Fruit fly (Drosophila melanogaster): ENCODE data around the gene CG3108.

Gene CG3108

DNA sequence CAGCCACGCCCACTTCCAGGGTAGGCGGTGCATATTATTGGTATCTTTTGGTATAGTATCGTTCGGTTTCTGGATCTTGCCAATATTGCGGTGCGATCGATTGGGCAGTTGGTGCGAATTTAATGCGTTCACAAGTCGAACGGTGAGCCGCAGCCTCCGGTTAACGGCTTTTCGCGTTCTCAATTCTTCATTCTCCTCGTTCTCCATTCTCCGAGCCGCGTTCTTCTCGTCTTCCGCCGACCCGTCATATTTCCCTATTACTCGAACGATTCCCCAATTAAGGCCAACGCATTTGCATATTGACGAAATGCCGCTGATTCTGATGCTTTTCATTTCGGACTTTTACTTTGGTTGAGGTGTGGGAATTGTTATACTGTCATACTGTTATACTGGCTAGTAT lies 4.9 kb downstream of the CG3108 start, which contains the start of gene CG42264:
CG42264 (minus strand) TSS at position 101 of the 400 bp plus-strand sequence.
- TF ChIP-seq toe (GFP tag; optimal IDR thresholded peaks at IDR 0.05), result no peak
- no peak for TF ChIP-seq bab1 (GFP tag; optimal IDR thresholded peaks at IDR 0.05)
- TF ChIP-seq CG11617 (GFP tag; optimal IDR thresholded peaks at IDR 0.05), result no peak
- TF ChIP-seq CG1620 (GFP tag; optimal IDR thresholded peaks at IDR 0.05), result no peak
- no peak for TF ChIP-seq cic (GFP tag; optimal IDR thresholded peaks at IDR 0.05)
- no peak for TF ChIP-seq CG7101 (tag; optimal IDR thresholded peaks at IDR 0.05)
- TF ChIP-seq kay (GFP tag; ENCODE audit: borderline replicate concordance), result no peak
- TF ChIP-seq Mnt (GFP tag; optimal IDR thresholded peaks at IDR 0.05), result no peak
- no peak for TF ChIP-seq Crg-1 (GFP tag; optimal IDR thresholded peaks at IDR 0.05)
- no peak for TF ChIP-seq Hr96 (GFP tag; optimal IDR thresholded peaks at IDR 0.05)
- no peak for TF ChIP-seq CG33017 (tag; optimal IDR thresholded peaks at IDR 0.05)

DNA sequence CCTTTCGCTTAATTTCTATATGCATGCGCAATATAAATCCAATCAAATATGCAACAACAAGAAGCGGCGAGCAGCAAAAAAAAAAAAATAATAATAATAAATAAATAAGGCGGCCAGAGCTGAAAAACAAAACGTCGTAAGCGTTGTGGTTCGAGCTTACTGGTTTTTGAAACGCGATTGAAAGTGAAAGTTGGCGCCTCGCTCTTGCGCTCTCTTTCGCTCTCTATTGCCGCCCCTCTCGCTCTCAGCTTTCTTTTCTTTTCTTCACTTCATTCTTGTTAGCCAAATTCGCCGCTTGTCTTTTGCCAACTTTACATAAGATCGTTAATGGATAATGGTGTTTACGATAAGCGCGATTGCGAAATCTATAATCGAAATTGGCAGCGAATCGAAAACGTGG lies 9.0 kb downstream of the CG3108 start:
- TF ChIP-seq CG14711 (tag; optimal IDR thresholded peaks at IDR 0.05) (no peak), pad (GFP tag; optimal IDR thresholded peaks at IDR 0.05) (no peak), CG7045 (GFP tag; optimal IDR thresholded peaks at IDR 0.05) (no peak), tj (GFP tag; optimal IDR thresholded peaks at IDR 0.05) (no peak), CG1620 (GFP tag; optimal IDR thresholded peaks at IDR 0.05) (no peak), Mnt (GFP tag; optimal IDR thresholded peaks at IDR 0.05) (no peak), CG7101 (tag; optimal IDR thresholded peaks at IDR 0.05) (no peak), Crg-1 (GFP tag; optimal IDR thresholded peaks at IDR 0.05) (no peak), cnc (optimal IDR thresholded peaks at IDR 0.05) (no peak), CG5204 (GFP tag; optimal IDR thresholded peaks at IDR 0.05) (no peak), CG33017 (tag; optimal IDR thresholded peaks at IDR 0.05) (no peak), kay (GFP tag; ENCODE audit: borderline replicate concordance) (no peak), cic (GFP tag; optimal IDR thresholded peaks at IDR 0.05) (no peak), Clk (GFP tag; optimal IDR thresholded peaks at IDR 0.05) (no peak), toe (GFP tag; optimal IDR thresholded peaks at IDR 0.05) (no peak), Hr96 (GFP tag; optimal IDR thresholded peaks at IDR 0.05) (no peak), CG12768 (GFP tag; optimal IDR thresholded peaks at IDR 0.05) (no peak), ovo (GFP tag; optimal IDR thresholded peaks at IDR 0.05) (no peak), CG11617 (GFP tag; optimal IDR thresholded peaks at IDR 0.05) (no peak), bab1 (GFP tag; optimal IDR thresholded peaks at IDR 0.05) (no peak)

DNA sequence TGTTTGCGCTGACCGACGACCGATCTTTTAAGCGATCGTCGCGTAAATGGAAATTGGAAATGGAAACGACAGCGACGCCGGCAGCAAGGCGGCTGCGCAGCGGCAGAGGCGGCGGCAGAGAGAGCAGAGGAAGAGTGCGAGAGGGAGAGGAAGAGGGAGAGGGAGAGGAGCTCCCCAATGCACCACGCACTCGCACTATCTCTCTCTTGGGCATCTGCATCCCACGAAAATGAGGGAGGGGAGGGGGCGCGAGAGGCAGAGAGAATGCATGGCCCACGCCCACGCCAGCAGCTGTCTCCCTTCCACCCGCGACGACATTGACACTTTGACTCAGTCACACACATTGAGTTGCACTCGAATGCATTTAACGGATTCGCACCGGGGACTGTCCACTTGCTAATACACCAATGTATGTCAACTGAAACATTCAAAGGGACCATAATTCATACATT lies 10.7 kb downstream of the CG3108 start, which contains the start of gene CG3097:
CG3097 (minus strand) TSS at position 51 of the 452 bp plus-strand sequence.
- TF ChIP-seq cnc (optimal IDR thresholded peaks at IDR 0.05), result no peak
- peak; percentile 81 for TF ChIP-seq pad (GFP tag; optimal IDR thresholded peaks at IDR 0.05)
- TF ChIP-seq CG7045 (GFP tag; optimal IDR thresholded peaks at IDR 0.05), result no peak
- TF ChIP-seq Hr96 (GFP tag; optimal IDR thresholded peaks at IDR 0.05), result no peak
- no peak for TF ChIP-seq kay (GFP tag; ENCODE audit: borderline replicate concordance)

DNA sequence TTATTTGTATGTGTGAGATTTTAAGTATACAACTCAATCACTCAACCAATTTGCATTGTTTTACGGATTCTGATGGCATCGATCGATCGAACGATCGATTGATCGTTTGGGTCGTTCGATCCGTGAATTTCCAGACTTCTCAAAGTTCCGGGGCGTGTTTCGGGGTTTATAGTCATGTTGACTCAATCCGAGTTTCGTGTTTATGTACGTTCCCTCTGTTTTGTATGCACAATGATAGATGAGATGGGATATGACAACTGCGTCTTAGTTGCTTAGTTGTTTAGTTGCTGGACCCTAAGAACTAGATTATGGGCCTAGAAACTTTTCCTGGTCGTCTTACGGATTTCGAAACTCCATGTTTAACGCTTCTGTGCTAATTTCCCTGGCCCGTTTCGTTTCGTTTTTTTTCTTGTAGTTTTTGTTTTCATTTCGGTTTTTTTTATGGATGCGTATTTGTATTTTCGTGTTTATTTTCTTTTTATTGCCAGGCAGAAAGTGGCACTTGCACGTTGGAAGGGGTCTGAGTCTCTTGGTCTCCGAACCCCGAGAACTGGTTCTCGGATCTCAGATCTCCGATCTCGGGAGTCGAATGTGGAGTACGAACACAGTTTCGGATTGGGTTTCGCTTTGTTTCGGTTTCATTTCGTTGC lies 12.7 kb downstream of the CG3108 start:
- TF ChIP-seq cnc (optimal IDR thresholded peaks at IDR 0.05), result no peak
- no peak for TF ChIP-seq CG11617 (GFP tag; optimal IDR thresholded peaks at IDR 0.05)
- no peak for TF ChIP-seq bab1 (GFP tag; optimal IDR thresholded peaks at IDR 0.05)
- no peak for TF ChIP-seq CG12768 (GFP tag; optimal IDR thresholded peaks at IDR 0.05)
- no peak for TF ChIP-seq cic (GFP tag; optimal IDR thresholded peaks at IDR 0.05)
- no peak for TF ChIP-seq CG14711 (tag; optimal IDR thresholded peaks at IDR 0.05)
- TF ChIP-seq CG7101 (tag; optimal IDR thresholded peaks at IDR 0.05), result no peak
- TF ChIP-seq CG33017 (tag; optimal IDR thresholded peaks at IDR 0.05), result no peak
- TF ChIP-seq toe (GFP tag; optimal IDR thresholded peaks at IDR 0.05), result no peak
- no peak for TF ChIP-seq Hr96 (GFP tag; optimal IDR thresholded peaks at IDR 0.05)
- TF ChIP-seq Mnt (GFP tag; optimal IDR thresholded peaks at IDR 0.05), result no peak
- TF ChIP-seq CG5204 (GFP tag; optimal IDR thresholded peaks at IDR 0.05), result no peak

DNA sequence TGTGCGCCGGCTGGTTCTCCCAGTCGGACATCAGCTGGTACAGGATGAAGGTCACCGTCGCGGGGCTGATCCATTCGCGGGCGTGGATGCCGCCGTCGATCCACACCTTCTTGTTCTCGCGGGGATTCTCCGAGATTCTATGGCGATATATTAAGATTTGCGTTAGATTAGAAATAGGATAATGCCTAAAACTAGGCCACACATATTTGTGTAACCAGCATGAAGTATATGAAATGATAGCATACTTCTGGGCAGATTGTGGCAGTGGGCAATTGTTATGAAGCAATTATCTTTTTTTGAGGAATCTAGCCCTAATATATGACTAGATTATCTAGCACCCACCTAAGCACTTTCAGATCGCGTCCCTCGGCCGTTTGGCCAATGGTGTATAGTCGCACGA lies 14.7 kb downstream of the CG3108 start:
- no peak for TF ChIP-seq cnc (optimal IDR thresholded peaks at IDR 0.05)
- TF ChIP-seq CG12768 (GFP tag; optimal IDR thresholded peaks at IDR 0.05), result no peak
- no peak for TF ChIP-seq CG33017 (tag; optimal IDR thresholded peaks at IDR 0.05)
- TF ChIP-seq toe (GFP tag; optimal IDR thresholded peaks at IDR 0.05), result no peak
- no peak for TF ChIP-seq CG14711 (tag; optimal IDR thresholded peaks at IDR 0.05)
- no peak for TF ChIP-seq CG7101 (tag; optimal IDR thresholded peaks at IDR 0.05)
- no peak for TF ChIP-seq bab1 (GFP tag; optimal IDR thresholded peaks at IDR 0.05)
- no peak for TF ChIP-seq pad (GFP tag; optimal IDR thresholded peaks at IDR 0.05)
- no peak for TF ChIP-seq CG5204 (GFP tag; optimal IDR thresholded peaks at IDR 0.05)
- TF ChIP-seq Mnt (GFP tag; optimal IDR thresholded peaks at IDR 0.05), result no peak
- TF ChIP-seq Clk (GFP tag; optimal IDR thresholded peaks at IDR 0.05), result no peak
- TF ChIP-seq CG7045 (GFP tag; optimal IDR thresholded peaks at IDR 0.05), result no peak
- TF ChIP-seq tj (GFP tag; optimal IDR thresholded peaks at IDR 0.05), result no peak

DNA sequence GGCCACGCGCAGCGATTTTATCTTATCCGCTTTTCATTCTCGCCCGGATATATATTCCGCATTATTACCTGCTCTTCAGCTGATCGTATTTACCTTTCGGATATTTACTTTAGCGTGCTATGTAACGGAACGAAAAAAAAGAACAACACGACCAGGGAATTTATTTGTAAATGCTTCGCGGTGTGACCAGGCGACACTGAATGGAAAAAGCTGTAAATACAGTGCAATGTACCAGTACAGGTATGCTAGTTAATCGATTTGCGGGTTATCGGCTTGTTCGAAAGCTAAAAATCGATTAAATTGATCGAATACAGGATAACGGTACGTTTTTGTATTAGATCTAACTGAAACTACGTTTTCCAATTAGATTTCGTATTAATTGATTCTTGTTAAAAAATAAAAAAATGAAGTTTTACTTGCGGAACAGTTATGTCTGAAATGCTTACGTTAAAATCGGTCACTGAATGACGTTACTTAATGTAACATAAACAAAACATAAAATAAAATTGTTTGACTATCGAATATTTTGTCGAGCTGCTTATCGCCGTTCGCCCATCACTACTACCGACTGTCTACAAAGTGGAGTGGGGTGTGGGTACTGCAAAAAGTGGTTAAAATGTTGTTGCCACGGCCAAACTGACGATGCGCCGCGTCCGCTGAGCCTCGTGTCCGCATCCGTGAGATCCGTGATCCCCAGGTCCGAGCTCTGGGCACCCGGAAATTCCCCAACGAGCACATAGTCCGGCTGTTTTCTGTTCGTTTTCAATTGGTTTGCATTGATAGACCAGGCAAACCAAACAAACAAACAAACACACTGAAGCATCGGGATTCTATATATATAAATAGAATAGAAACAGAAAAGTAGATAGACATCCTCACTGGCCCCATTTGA lies 17.2 kb downstream of the CG3108 start, which contains the start of the genes MAPk-Ak2 and CG42699:
MAPk-Ak2 (minus strand) TSS at position 203 of the 892 bp plus-strand sequence.
CG42699 (plus strand) TSS at position 553 of the 892 bp plus-strand sequence.
- TF ChIP-seq CG7045 (GFP tag; optimal IDR thresholded peaks at IDR 0.05), result peak; percentile 59
- peak; percentile 86 for TF ChIP-seq CG12768 (GFP tag; optimal IDR thresholded peaks at IDR 0.05)
- no peak for TF ChIP-seq cnc (optimal IDR thresholded peaks at IDR 0.05)
- TF ChIP-seq CG14711 (tag; optimal IDR thresholded peaks at IDR 0.05), result peak; percentile 70
- TF ChIP-seq CG11617 (GFP tag; optimal IDR thresholded peaks at IDR 0.05), result peak; percentile 90
- peak; percentile 77 for TF ChIP-seq pad (GFP tag; optimal IDR thresholded peaks at IDR 0.05)
- TF ChIP-seq Hr96 (GFP tag; optimal IDR thresholded peaks at IDR 0.05), result no peak
- peak; percentile 59 for TF ChIP-seq tj (GFP tag; optimal IDR thresholded peaks at IDR 0.05)
- no peak for TF ChIP-seq CG5204 (GFP tag; optimal IDR thresholded peaks at IDR 0.05)
- peak; percentile 85 for TF ChIP-seq kay (GFP tag; ENCODE audit: borderline replicate concordance)
- peak; percentile 89 for TF ChIP-seq cic (GFP tag; optimal IDR thresholded peaks at IDR 0.05)
- TF ChIP-seq toe (GFP tag; optimal IDR thresholded peaks at IDR 0.05), result peak; percentile 52
- peak; percentile 94 for TF ChIP-seq Mnt (GFP tag; optimal IDR thresholded peaks at IDR 0.05)
- peak; percentile 28 for TF ChIP-seq Clk (GFP tag; optimal IDR thresholded peaks at IDR 0.05)
- TF ChIP-seq CG7101 (tag; optimal IDR thresholded peaks at IDR 0.05), result peak; percentile 90
- TF ChIP-seq Crg-1 (GFP tag; optimal IDR thresholded peaks at IDR 0.05), result peak; percentile 97
- TF ChIP-seq CG1620 (GFP tag; optimal IDR thresholded peaks at IDR 0.05), result peak; percentile 95
- TF ChIP-seq ovo (GFP tag; optimal IDR thresholded peaks at IDR 0.05), result peak; percentile 98
- peak; percentile 56 for TF ChIP-seq CG33017 (tag; optimal IDR thresholded peaks at IDR 0.05)
- peak; percentile 63 for TF ChIP-seq bab1 (GFP tag; optimal IDR thresholded peaks at IDR 0.05)
